Fruit fly (Drosophila melanogaster) whole organism, wandering third instar larva: ENCODE data around the gene CG10222.

Source experiments
- Abd-B ChIP-seq: fragments of >200 bp; optimal IDR thresholded peaks from 2 replicates; lab custom pipeline; 2017; ENCODE audit warnings: missing biosample characterization, missing genetic modification characterization
- CG32264 ChIP-seq: fragments of 200-800 bp; sonication (Bioruptor generic); optimal IDR thresholded peaks from 2 replicates; lab custom pipeline; 2016; ENCODE audit warnings: missing biosample characterization, missing genetic modification characterization
- CG9705 ChIP-seq: fragments of 200-800 bp; sonication (Bioruptor generic); optimal IDR thresholded peaks from 2 replicates; lab custom pipeline; 2018; ENCODE audit warnings: missing biosample characterization, mild to moderate bottlenecking, missing genetic modification characterization
- CrebA ChIP-seq: fragments of 200-800 bp; sonication (Bioruptor generic); optimal IDR thresholded peaks from 2 replicates; lab custom pipeline; 2016; ENCODE audit warnings: missing biosample characterization, mild to moderate bottlenecking, missing genetic modification characterization, borderline replicate concordance
- Dfd ChIP-seq: fragments of >200 bp; optimal IDR thresholded peaks from 2 replicates; lab custom pipeline; 2017; ENCODE audit warnings: missing biosample characterization, missing genetic modification characterization
- Dif ChIP-seq: fragments of 200-275, 200-300 bp; sonication (Bioruptor generic); optimal IDR thresholded peaks from 2 replicates; lab custom pipeline; 2018; ENCODE audit warnings: missing biosample characterization, missing genetic modification characterization; ENCODE audit not compliant: partially characterized antibody
- GATAd ChIP-seq: sonication (Bioruptor generic); optimal IDR thresholded peaks from 2 replicates; lab custom pipeline; 2016; ENCODE audit warnings: missing biosample characterization, missing genetic modification characterization
- HLH106 ChIP-seq: fragments of 200-800 bp; optimal IDR thresholded peaks from 3 replicates; lab custom pipeline; 2019; ENCODE audit warnings: missing biosample characterization, mild to moderate bottlenecking, missing genetic modification characterization, moderate library complexity
- Hnf4 ChIP-seq: fragments of 200-800 bp; sonication (Bioruptor generic); optimal IDR thresholded peaks from 2 replicates; lab custom pipeline; 2016; ENCODE audit warnings: missing biosample characterization, mild to moderate bottlenecking, missing genetic modification characterization
- Hr78 ChIP-seq: fragments of >200 bp; optimal IDR thresholded peaks from 2 replicates; lab custom pipeline; 2017; ENCODE audit warnings: missing biosample characterization, missing genetic modification characterization
- Hr83 ChIP-seq: fragments of 200-300 bp; sonication (Bioruptor generic); optimal IDR thresholded peaks from 2 replicates; lab custom pipeline; 2016; ENCODE audit warnings: missing biosample characterization, mild to moderate bottlenecking, missing genetic modification characterization, moderate library complexity; ENCODE audit not compliant: poor library complexity, severe bottlenecking
- Jra ChIP-seq: sonication (Bioruptor generic); optimal IDR thresholded peaks from 2 replicates; lab custom pipeline; 2016; ENCODE audit warnings: missing biosample characterization, missing genetic modification characterization
- Myc ChIP-seq: fragments of >200 bp; optimal IDR thresholded peaks from 2 replicates; lab custom pipeline; 2017
- OdsH ChIP-seq: fragments of 200-800 bp; sonication (Bioruptor generic); optimal IDR thresholded peaks from 2 replicates; lab custom pipeline; 2016; ENCODE audit warnings: missing biosample characterization, mild to moderate bottlenecking, missing genetic modification characterization
- Sp1 ChIP-seq: fragments of 200-800 bp; sonication (Bioruptor generic); optimal IDR thresholded peaks from 3 replicates; lab custom pipeline; 2019; ENCODE audit warnings: missing biosample characterization, mild to moderate bottlenecking, missing genetic modification characterization, moderate library complexity
- Vsx2 ChIP-seq: fragments of 200-300, 225-300 bp; sonication (Bioruptor generic); optimal IDR thresholded peaks from 2 replicates; lab custom pipeline; 2018; ENCODE audit warnings: missing biosample characterization, missing genetic modification characterization; ENCODE audit not compliant: partially characterized antibody
- br ChIP-seq: fragments of 200-800 bp; sonication (Bioruptor generic); optimal IDR thresholded peaks from 2 replicates; lab custom pipeline; 2016; ENCODE audit warnings: missing biosample characterization, missing genetic modification characterization
- dmrt93B ChIP-seq: fragments of 200-800 bp; sonication (Bioruptor generic); optimal IDR thresholded peaks from 2 replicates; lab custom pipeline; 2018; ENCODE audit warnings: missing biosample characterization, mild to moderate bottlenecking, missing genetic modification characterization
- dsf ChIP-seq: sonication (Bioruptor generic); optimal IDR thresholded peaks from 2 replicates; lab custom pipeline; 2016; ENCODE audit warnings: missing biosample characterization, missing genetic modification characterization, borderline replicate concordance
- ey ChIP-seq: fragments of 200-800 bp; sonication (Bioruptor generic); optimal IDR thresholded peaks from 2 replicates; lab custom pipeline; 2016; ENCODE audit warnings: missing biosample characterization, missing genetic modification characterization
- fru ChIP-seq: fragments of 200-800 bp; sonication (Bioruptor generic); optimal IDR thresholded peaks from 3 replicates; lab custom pipeline; 2016; ENCODE audit warnings: missing biosample characterization, mild to moderate bottlenecking, missing genetic modification characterization
- h ChIP-seq: fragments of 200-800 bp; sonication (Bioruptor generic); optimal IDR thresholded peaks from 3 replicates; lab custom pipeline; 2016; ENCODE audit warnings: missing biosample characterization, mild to moderate bottlenecking, missing genetic modification characterization
- jim ChIP-seq: fragments of 175-275, 200-325 bp; sonication (Bioruptor generic); optimal IDR thresholded peaks from 2 replicates; lab custom pipeline; 2016; ENCODE audit warnings: missing biosample characterization, mild to moderate bottlenecking, missing genetic modification characterization
- lola ChIP-seq: fragments of >200 bp; optimal IDR thresholded peaks from 2 replicates; lab custom pipeline; 2017; ENCODE audit warnings: missing biosample characterization, missing genetic modification characterization
- pan ChIP-seq: fragments of >200 bp; optimal IDR thresholded peaks from 2 replicates; lab custom pipeline; 2017
- psq ChIP-seq: fragments of 200-800 bp; sonication (Bioruptor generic); optimal IDR thresholded peaks from 3 replicates; lab custom pipeline; 2017; ENCODE audit warnings: missing biosample characterization, mild to moderate bottlenecking, missing genetic modification characterization, moderate library complexity
- sage ChIP-seq: fragments of 200-800 bp; sonication (Bioruptor generic); optimal IDR thresholded peaks from 2 replicates; lab custom pipeline; 2016; ENCODE audit warnings: missing biosample characterization, mild to moderate bottlenecking, missing genetic modification characterization
- tai ChIP-seq: sonication (Bioruptor generic); optimal IDR thresholded peaks from 2 replicates; lab custom pipeline; 2016; ENCODE audit warnings: missing biosample characterization, missing genetic modification characterization
- usp ChIP-seq: fragments of >200 bp; optimal IDR thresholded peaks from 2 replicates; lab custom pipeline; 2017; ENCODE audit warnings: missing biosample characterization, missing genetic modification characterization

Gene CG10222

dm6 chr3L:13384489-13384888 is 27.8 kb downstream of the CG10222 start, which contains the start of gene CG14110:
Gene CG14110, plus strand, starts transcription at chr3L:13384789.
- TF ChIP-seq h (GFP tag; lab: Kevin White, UChicago), result no peak
- no peak for TF ChIP-seq ey (GFP tag; lab: Kevin White, UChicago)
- no peak for TF ChIP-seq GATAd
- no peak for TF ChIP-seq Dif (GFP tag; lab: Kevin White, UChicago)
- TF ChIP-seq lola (GFP tag; lab: Kevin White, UChicago), result no peak
- no peak for TF ChIP-seq Hnf4 (GFP tag; lab: Kevin White, UChicago)
- no peak for TF ChIP-seq usp
- no peak for TF ChIP-seq sage (GFP tag; lab: Kevin White, UChicago)
- TF ChIP-seq Myc, result no peak
- TF ChIP-seq Hr83 (GFP tag; lab: Kevin White, UChicago), result no peak
- TF ChIP-seq Hr78, result no peak
- TF ChIP-seq br, result no peak

dm6 chr3L:13382061-13382815 is 30.0 kb downstream of the CG10222 start, which contains the start of gene ImpL1:
Gene ImpL1, plus strand, starts transcription at chr3L:13382765.
- TF ChIP-seq Myc, result no peak
- no peak for TF ChIP-seq CG32264
- TF ChIP-seq pan (lab: Kevin White, UChicago), result no peak
- TF ChIP-seq Jra (GFP tag; lab: Kevin White, UChicago), result no peak
- TF ChIP-seq psq (GFP tag; lab: Kevin White, UChicago), result no peak
- no peak for TF ChIP-seq br
- TF ChIP-seq tai (GFP tag; lab: Kevin White, UChicago), result no peak

- TF ChIP-seq br (no peak), Dif (GFP tag; lab: Kevin White, UChicago) (no peak), Jra (GFP tag; lab: Kevin White, UChicago) (no peak), CG32264 (no peak), psq (GFP tag; lab: Kevin White, UChicago) (no peak), tai (GFP tag; lab: Kevin White, UChicago) (no peak), CG9705 (GFP tag; lab: Kevin White, UChicago) (no peak), HLH106 (tag; lab: Kevin White, UChicago) (no peak), fru (GFP tag; lab: Kevin White, UChicago) (no peak), OdsH (GFP tag; lab: Kevin White, UChicago) (no peak)
These were observed 31.1 kb downstream of the CG10222 start, which contains the start of gene CG14107 for dm6 chr3L:13381160-13381559. Gene CG14107, minus strand, starts transcription at chr3L:13381346.

- TF ChIP-seq fru (GFP tag; lab: Kevin White, UChicago) (no peak), usp (no peak), lola (GFP tag; lab: Kevin White, UChicago) (no peak), Abd-B (GFP tag; lab: Kevin White, UChicago) (no peak), h (GFP tag; lab: Kevin White, UChicago) (no peak), psq (GFP tag; lab: Kevin White, UChicago) (no peak), Sp1 (GFP tag; lab: Kevin White, UChicago) (no peak), CG32264 (no peak)
These were observed 34.1 kb downstream of the CG10222 start, which contains the start of gene SNCF for dm6 chr3L:13378202-13378601. Gene SNCF, plus strand, starts transcription at chr3L:13378583.

- TF ChIP-seq CG9705 (GFP tag; lab: Kevin White, UChicago) (no peak), lola (GFP tag; lab: Kevin White, UChicago) (no peak), OdsH (GFP tag; lab: Kevin White, UChicago) (no peak), Jra (GFP tag; lab: Kevin White, UChicago) (no peak), HLH106 (tag; lab: Kevin White, UChicago) (no peak), h (GFP tag; lab: Kevin White, UChicago) (no peak), Dfd (GFP tag; lab: Kevin White, UChicago) (no peak), dsf (GFP tag; lab: Kevin White, UChicago) (no peak), Abd-B (GFP tag; lab: Kevin White, UChicago) (no peak), Dif (GFP tag; lab: Kevin White, UChicago) (no peak), CrebA (GFP tag; lab: Kevin White, UChicago) (no peak), dmrt93B (GFP tag; lab: Kevin White, UChicago) (no peak), jim (GFP tag; lab: Kevin White, UChicago) (no peak), Myc (no peak), Vsx2 (GFP tag; lab: Kevin White, UChicago) (no peak), sage (GFP tag; lab: Kevin White, UChicago) (no peak)
- TF ChIP-seq, all 38 proteins: peak for 0
These were observed 34.6 kb downstream of the CG10222 start, which contains the start of gene CG14111 for dm6 chr3L:13377657-13378056. Gene CG14111, plus strand, starts transcription at chr3L:13377957.
